Worm (Caenorhabditis elegans) whole organism, late embryonic: Measurements from ENCODE around the gene W04H10.5.
A peak's percentile ranks its signal among the peaks of the same experiment; 100 is the strongest.

ENCODE experiments used
- ceh-18 ChIP-seq: sonication (generic microtip); optimal IDR thresholded peaks from 2 replicates; lab custom pipeline; 2016; ENCODE audit warnings: missing genetic modification characterization, missing compliant biosample characterization
- ceh-22 ChIP-seq: sonication (generic microtip); optimal IDR thresholded peaks from 2 replicates; lab custom pipeline; 2017; ENCODE audit warnings: missing biosample characterization, missing genetic modification characterization
- dve-1 ChIP-seq: sonication (generic microtip); optimal IDR thresholded peaks from 2 replicates; lab custom pipeline; 2017; ENCODE audit warnings: antibody characterized with exemption, mild to moderate bottlenecking, missing genetic modification characterization, missing compliant biosample characterization
- mec-3 ChIP-seq: sonication (generic microtip); optimal IDR thresholded peaks from 2 replicates; lab custom pipeline; 2016; ENCODE audit warnings: borderline replicate concordance, missing genetic modification characterization, missing compliant biosample characterization
- pax-1 ChIP-seq: fragments of 150-350 bp; optimal IDR thresholded peaks from 2 replicates; lab custom pipeline; 2014; ENCODE audit warnings: missing biosample characterization, missing genetic modification characterization
- unc-42 ChIP-seq: sonication (generic microtip); optimal IDR thresholded peaks from 2 replicates; lab custom pipeline; 2016; ENCODE audit warnings: missing genotype, missing genetic modification characterization, missing compliant biosample characterization
- zip-5 ChIP-seq: sonication (generic microtip); optimal IDR thresholded peaks from 2 replicates; lab custom pipeline; 2016; ENCODE audit warnings: missing genetic modification characterization, missing compliant biosample characterization

W04H10.5 gene

ce11 chrII:643733-644132, 37.6 kb downstream of the W04H10.5 start:
- TF ChIP-seq ceh-22 (tag; lab: Kevin White, UChicago) = no peak
- TF ChIP-seq ceh-18 (tag; lab: Kevin White, UChicago) = no peak
- peak; percentile 80 for TF ChIP-seq dve-1

ce11 chrII:650321-651005, 44.3 kb downstream of the W04H10.5 start, which contains the start of the genes K07E8.7 and frpr-14:
TSS of gene K07E8.7 (minus strand) at chrII:650367.
TSS of gene frpr-14 (plus strand) at chrII:650955.
- peak; percentile 27 for TF ChIP-seq unc-42 (tag; lab: Kevin White, UChicago)
- no peak for TF ChIP-seq zip-5 (tag; lab: Kevin White, UChicago)

ce11 chrII:651324-651723, 45.2 kb downstream of the W04H10.5 start:
- TF ChIP-seq pax-1 (tag; lab: Kevin White, UChicago) (no peak), mec-3 (tag; lab: Kevin White, UChicago) (peak; percentile 24), dve-1 (peak; percentile 79)
